Worm (Caenorhabditis elegans) whole organism, L1 larva: ENCODE data around the gene C47A10.16.

ENCODE experiments used
- egl-27 ChIP-seq, 2 experiments: fragments of 150-350 bp in 1 of 2; sonication (generic microtip); optimal IDR thresholded peaks; 3 replicates each; lab custom pipeline; 2017 to 2018; ENCODE audit warnings: missing biosample characterization in 2 of 2, missing genetic modification characterization in 2 of 2, missing genetic modification reagents in 2 of 2
- fos-1 ChIP-seq: fragments of 150-350 bp; optimal IDR thresholded peaks from 2 replicates; lab custom pipeline; 2014; ENCODE audit warnings: missing biosample characterization, missing genetic modification characterization
- nhr-20 ChIP-seq: sonication (generic microtip); optimal IDR thresholded peaks from 2 replicates; lab custom pipeline; 2016; ENCODE audit warnings: mild to moderate bottlenecking, missing genetic modification characterization, missing compliant biosample characterization
- nhr-237 ChIP-seq: fragments of 150-350 bp; optimal IDR thresholded peaks from 2 replicates; lab custom pipeline; 2014; ENCODE audit warnings: missing biosample characterization, missing genetic modification characterization
- nhr-76 ChIP-seq: sonication (generic microtip); optimal IDR thresholded peaks from 2 replicates; lab custom pipeline; 2017; ENCODE audit warnings: missing biosample characterization, missing genetic modification characterization
- pqm-1 ChIP-seq: sonication (generic microtip); optimal IDR thresholded peaks from 3 replicates; lab custom pipeline; 2017; ENCODE audit warnings: missing biosample characterization, missing genetic modification characterization
- sox-4 ChIP-seq: sonication (generic microtip); optimal IDR thresholded peaks from 2 replicates; lab custom pipeline; 2016; ENCODE audit warnings: missing genetic modification characterization, missing compliant biosample characterization
- ztf-11 ChIP-seq, 2 experiments: sonication (generic microtip); optimal IDR thresholded peaks; 2 replicates each; lab custom pipeline; 2016 to 2017; ENCODE audit warnings: missing genetic modification characterization in 2 of 2, missing biosample characterization in 1 of 2, missing compliant biosample characterization in 1 of 2

- TF ChIP-seq egl-27 (tag; optimal IDR thresholded peaks at IDR 0.05; lab: Kevin White, UChicago) (no peak), nhr-20 (no peak), pqm-1 (tag; lab: Kevin White, UChicago) (no peak), fos-1 (tag; lab: Kevin White, UChicago) (no peak), nhr-76 (no peak), nhr-237 (no peak), ztf-11 (tag; optimal IDR thresholded peaks at IDR 0.05; lab: Kevin White, UChicago) (no peak), sox-4 (tag; lab: Kevin White, UChicago) (no peak)
These were observed 29.0 kb upstream of the C47A10.16 start, which contains the start of gene srh-289 for ce11 chrV:17793986-17794385.
